Worm (Caenorhabditis elegans) whole organism, L2 larva: ENCODE measurements around the gene T05A8.11.

Experiments used
- ceh-16 ChIP-seq: fragments of 150-350 bp; optimal IDR thresholded peaks from 2 replicates; lab custom pipeline; 2014; ENCODE audit warnings: missing biosample characterization, missing genetic modification characterization
- ceh-82 ChIP-seq: fragments of 150-350 bp; optimal IDR thresholded peaks from 2 replicates; lab custom pipeline; 2014; ENCODE audit warnings: missing biosample characterization, missing genetic modification characterization
- crh-2 ChIP-seq: sonication (generic microtip); optimal IDR thresholded peaks from 2 replicates; lab custom pipeline; 2017; ENCODE audit warnings: missing biosample characterization, missing genetic modification characterization
- nhr-23 ChIP-seq: fragments of 150-350 bp; optimal IDR thresholded peaks from 2 replicates; lab custom pipeline; 2014; ENCODE audit warnings: missing biosample characterization, missing genetic modification reagents, missing genetic modification characterization
- nhr-25 ChIP-seq: fragments of 150-350 bp; sonication (generic microtip); optimal IDR thresholded peaks from 3 replicates; lab custom pipeline; 2014; ENCODE audit warnings: missing biosample characterization, missing genetic modification characterization
- skn-1 ChIP-seq: sonication (generic microtip); optimal IDR thresholded peaks from 2 replicates; lab custom pipeline; 2017; ENCODE audit warnings: missing biosample characterization, missing genetic modification characterization
- snpc-4 ChIP-seq: fragments of 150-350 bp; optimal IDR thresholded peaks from 2 replicates; lab custom pipeline; 2014; ENCODE audit warnings: missing biosample characterization, missing genetic modification characterization
- unc-55 ChIP-seq: fragments of 150-350 bp; sonication (generic microtip); optimal IDR thresholded peaks from 3 replicates; lab custom pipeline; 2014; ENCODE audit warnings: missing biosample characterization, missing genetic modification reagents, missing genetic modification characterization
- unc-62 ChIP-seq: fragments of 150-350 bp; optimal IDR thresholded peaks from 2 replicates; lab custom pipeline; 2014; ENCODE audit warnings: missing biosample characterization, missing genetic modification reagents, missing genetic modification characterization
- zag-1 ChIP-seq: fragments of 150-350 bp; optimal IDR thresholded peaks from 2 replicates; lab custom pipeline; 2014; ENCODE audit warnings: missing biosample characterization, missing genetic modification characterization
- ztf-11 ChIP-seq: sonication (generic microtip); optimal IDR thresholded peaks from 2 replicates; lab custom pipeline; 2017; ENCODE audit warnings: missing biosample characterization, missing genetic modification characterization

ce11 chrII:2752999-2753398 is 27.5 kb upstream of the T05A8.11 start, which contains the start of gene F29A7.3:
- no peak for TF ChIP-seq skn-1
- TF ChIP-seq crh-2 (tag; lab: Kevin White, UChicago): no peak
- no peak for TF ChIP-seq unc-62
- TF ChIP-seq unc-55 (GFP tag; lab: Kevin White, UChicago): no peak
- no peak for TF ChIP-seq zag-1 (tag; lab: Kevin White, UChicago)
- TF ChIP-seq ztf-11: no peak
- TF ChIP-seq ceh-82 (tag; lab: Kevin White, UChicago): no peak
- TF ChIP-seq ceh-16 (tag; lab: Kevin White, UChicago): no peak
- no peak for TF ChIP-seq nhr-25 (tag; lab: Kevin White, UChicago)
- TF ChIP-seq snpc-4 (tag; lab: Kevin White, UChicago): no peak
- no peak for TF ChIP-seq nhr-23
